Fruit fly (Drosophila melanogaster): Measurements from ENCODE around the gene CG6244.

- TF ChIP-seq CTCF (optimal IDR thresholded peaks at IDR 0.05) (no peak), CG8478 (optimal IDR thresholded peaks at IDR 0.05) (no peak)
Observed at dm6 chr3L:15802117-15802516, 6.0 kb upstream of the CG6244 start.

Data from S2 (cell line).